Fruit fly (Drosophila melanogaster): ENCODE data around the gene CG9609.

CG9609 gene

dm6 chrX:16783743-16784142, 3.1 kb downstream of the CG9609 start, which contains the start of gene mRpL22 (continued):
- peak; percentile 11; the same call in 1 of the 3 replicates for TF ChIP-seq CG17361 (GFP tag; IDR thresholded peaks at IDR 0.05)
- TF ChIP-seq corto (GFP tag; optimal IDR thresholded peaks at IDR 0.05): no peak
- TF ChIP-seq zfh1 (GFP tag; IDR thresholded peaks at IDR 0.05): no peak
- TF ChIP-seq Opbp (GFP tag; IDR thresholded peaks at IDR 0.05; ENCODE audit: partially characterized antibody): peak; percentile 31; the same call in 1 of the 3 replicates
- TF ChIP-seq CG17186 (GFP tag; optimal IDR thresholded peaks at IDR 0.05): no peak
- TF ChIP-seq grn (GFP tag; optimal IDR thresholded peaks at IDR 0.05): peak; percentile 27
- TF ChIP-seq sqz (GFP tag; optimal IDR thresholded peaks at IDR 0.05): peak; percentile 38
- TF ChIP-seq Side (GFP tag; optimal IDR thresholded peaks at IDR 0.05): no peak
- TF ChIP-seq TFAM (GFP tag; optimal IDR thresholded peaks at IDR 0.05): no peak
- TF ChIP-seq amos (GFP tag; IDR thresholded peaks at IDR 0.05; ENCODE audit: partially characterized antibody): peak; percentile 47; the same call in 1 of the 2 replicates
- TF ChIP-seq CG33557 (GFP tag; optimal IDR thresholded peaks at IDR 0.05): no peak
- peak; percentile 76 for TF ChIP-seq Dp (GFP tag; optimal IDR thresholded peaks at IDR 0.05)
- no peak for TF ChIP-seq pb (GFP tag; optimal IDR thresholded peaks at IDR 0.05)
- TF ChIP-seq disco-r (GFP tag; optimal IDR thresholded peaks at IDR 0.05): no peak
- TF ChIP-seq Meics (GFP tag; optimal IDR thresholded peaks at IDR 0.05): no peak
- no peak for TF ChIP-seq luna (GFP tag; optimal IDR thresholded peaks at IDR 0.05)
- TF ChIP-seq Dref (GFP tag; IDR thresholded peaks at IDR 0.05): peak; percentile 47
- no peak for TF ChIP-seq gsb (GFP tag; IDR thresholded peaks at IDR 0.05)
- peak; percentile 10; the same call in 1 of the 2 replicates for TF ChIP-seq vvl (GFP tag; IDR thresholded peaks at IDR 0.05)
- TF ChIP-seq lbe (GFP tag; optimal IDR thresholded peaks at IDR 0.05): no peak
- TF ChIP-seq CG1603 (tag; optimal IDR thresholded peaks at IDR 0.05): peak; percentile 8
- TF ChIP-seq Sin3A (optimal IDR thresholded peaks at IDR 0.05): peak; percentile 36
- peak; percentile 67 for TF ChIP-seq CG9797 (GFP tag; optimal IDR thresholded peaks at IDR 0.05)
- TF ChIP-seq D19A (tag; optimal IDR thresholded peaks at IDR 0.05): no peak
- TF ChIP-seq gcm2 (GFP tag; optimal IDR thresholded peaks at IDR 0.05): no peak
- peak; percentile 25; the same call in 1 of the 2 replicates for TF ChIP-seq slbo (GFP tag; IDR thresholded peaks at IDR 0.05)
- TF ChIP-seq gfzf (GFP tag; optimal IDR thresholded peaks at IDR 0.05): peak; percentile 71
- peak; percentile 20 for TF ChIP-seq CG12659 (GFP tag; optimal IDR thresholded peaks at IDR 0.05)
- TF ChIP-seq Ets97D (GFP tag; optimal IDR thresholded peaks at IDR 0.05): peak; percentile 30
- no peak for TF ChIP-seq bab2 (GFP tag; optimal IDR thresholded peaks at IDR 0.05)
- TF ChIP-seq dmrt99B (tag; optimal IDR thresholded peaks at IDR 0.05): no peak
- TF ChIP-seq CG9932 (GFP tag; IDR thresholded peaks at IDR 0.05): 0 out of 2 replicates have a peak, but pooled peaks have one; percentile 29
- no peak for TF ChIP-seq CG18764 (GFP tag; optimal IDR thresholded peaks at IDR 0.05)
- TF ChIP-seq CG3163 (GFP tag; optimal IDR thresholded peaks at IDR 0.05): no peak
- no peak for TF ChIP-seq CG9609 (GFP tag; optimal IDR thresholded peaks at IDR 0.05)
- TF ChIP-seq CG11560 (tag; IDR thresholded peaks at IDR 0.05): no peak
- no peak for TF ChIP-seq MTF-1 (GFP tag; optimal IDR thresholded peaks at IDR 0.05; ENCODE audit: borderline replicate concordance)
- TF ChIP-seq NK7.1 (GFP tag; optimal IDR thresholded peaks at IDR 0.05): no peak
- TF ChIP-seq CG4730 (GFP tag; IDR thresholded peaks at IDR 0.05): no peak
- TF ChIP-seq dan (GFP tag; IDR thresholded peaks at IDR 0.05): no peak

dm6 chrX:16783141-16783715, 3.6 kb downstream of the CG9609 start, which contains the start of gene if:
Gene if (minus strand): TSS chrX:16783434.
- TF ChIP-seq E2f2 (GFP tag; IDR thresholded peaks at IDR 0.05) (peak; percentile 87), CG6791 (GFP tag; IDR thresholded peaks at IDR 0.05; ENCODE audit: partially characterized antibody) (0 out of 3 replicates have a peak, but pooled peaks have one; percentile 7), dmrt99B (tag; optimal IDR thresholded peaks at IDR 0.05) (no peak), CTCF (GFP tag; optimal IDR thresholded peaks at IDR 0.05) (peak; percentile 31), Mrtf (GFP tag; IDR thresholded peaks at IDR 0.05) (no peak), Dp (GFP tag; optimal IDR thresholded peaks at IDR 0.05) (peak; percentile 81), CG2199 (GFP tag; IDR thresholded peaks at IDR 0.05) (0 out of 3 replicates have a peak, but pooled peaks have one; percentile 8), nom (GFP tag; optimal IDR thresholded peaks at IDR 0.05) (no peak), rib (GFP tag; IDR thresholded peaks at IDR 0.05) (peak; percentile 48; the same call in 1 of the 2 replicates), cwo (GFP tag; optimal IDR thresholded peaks at IDR 0.05) (no peak), chinmo (GFP tag; IDR thresholded peaks at IDR 0.05; ENCODE audit: partially characterized antibody) (0 out of 4 replicates have a peak, but pooled peaks have one; percentile 56), Med (GFP tag) (peak; percentile 75), bbx (GFP tag; IDR thresholded peaks at IDR 0.05; ENCODE audit: partially characterized antibody) (peak; percentile 31; the same call in 1 of the 2 replicates), Jarid2 (GFP tag; optimal IDR thresholded peaks at IDR 0.05) (peak; percentile 59)
